Worm (Caenorhabditis elegans): ENCODE results near the gene T25B2.2.

Gene T25B2.2

DNA sequence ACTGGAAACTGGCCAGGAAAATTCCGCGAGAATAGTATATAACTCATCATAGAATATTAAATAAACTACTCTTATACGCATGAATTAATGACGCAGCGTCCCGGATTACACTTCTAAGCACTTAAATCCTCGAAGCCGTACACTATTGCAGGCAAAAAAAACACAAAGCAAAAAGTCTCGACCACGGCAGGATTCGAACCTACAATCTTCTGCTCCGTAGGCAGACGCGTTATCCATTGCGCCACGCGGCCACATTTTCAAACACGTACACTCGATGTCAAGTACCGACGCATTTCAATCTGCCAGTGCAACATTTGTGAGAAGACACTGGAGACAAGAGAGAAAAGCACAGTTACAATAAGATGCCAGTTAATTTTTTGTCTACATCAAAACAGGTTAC is 50.4 kb downstream of the T25B2.2 start (continued):
- TF ChIP-seq madf-3 (GFP tag; IDR thresholded peaks at IDR 0.05), result 0 out of 2 replicates have a peak, but pooled peaks have one; percentile 23
- no peak for TF ChIP-seq snpc-3.4 (tag; optimal IDR thresholded peaks at IDR 0.05)
- TF ChIP-seq dox-1 (GFP tag; IDR thresholded peaks at IDR 0.05), result no peak; the same call in 1 of the 2 replicates
- 0 out of 2 replicates have a peak, but pooled peaks have one; percentile 22 for TF ChIP-seq let-526 (GFP tag; IDR thresholded peaks at IDR 0.05)
- TF ChIP-seq lin-54 (GFP tag; optimal IDR thresholded peaks at IDR 0.05), result peak; percentile 37
- peak; percentile 85 for TF ChIP-seq B0261.1 (tag; optimal IDR thresholded peaks at IDR 0.05)
- TF ChIP-seq bed-1 (GFP tag; IDR thresholded peaks at IDR 0.05), result 0 out of 2 replicates have a peak, but pooled peaks have one; percentile 64
- TF ChIP-seq hsf-1 (GFP tag; IDR thresholded peaks at IDR 0.05), result no peak
- no peak for TF ChIP-seq F37B4.10 (GFP tag; IDR thresholded peaks at IDR 0.05)
- no peak for TF ChIP-seq egl-44 (GFP tag; IDR thresholded peaks at IDR 0.05)
- TF ChIP-seq F10E7.11 (tag; optimal IDR thresholded peaks at IDR 0.05), result no peak
- TF ChIP-seq tbp1 (GFP tag; optimal IDR thresholded peaks at IDR 0.05), result peak; percentile 93
- TF ChIP-seq attf-5 (GFP tag; optimal IDR thresholded peaks at IDR 0.05), result peak; percentile 66
- no peak for TF ChIP-seq hlh-26 (GFP tag; conservative IDR thresholded peaks at IDR 0.05)
- no peak for TF ChIP-seq nhr-80 (tag; optimal IDR thresholded peaks at IDR 0.05)
- TF ChIP-seq snpc-1.3 (tag; optimal IDR thresholded peaks at IDR 0.05; ENCODE audit: insufficient read depth), result no peak
- peak; percentile 62 for TF ChIP-seq snpc-4 (GFP tag; optimal IDR thresholded peaks at IDR 0.05)
- no peak for TF ChIP-seq snpc-4 (tag; optimal IDR thresholded peaks at IDR 0.05)
- TF ChIP-seq Y95B8A.8 (GFP tag; IDR thresholded peaks at IDR 0.05), result no peak
- no peak for TF ChIP-seq C17E4.6 (GFP tag; IDR thresholded peaks at IDR 0.05)
- TF ChIP-seq ceh-27 (GFP tag; optimal IDR thresholded peaks at IDR 0.05), result peak; percentile 62
- peak; percentile 60 for TF ChIP-seq ZK185.1 (tag; optimal IDR thresholded peaks at IDR 0.05; ENCODE audit: poor library complexity, severe bottlenecking)
- TF ChIP-seq lir-1 (GFP tag; conservative IDR thresholded peaks at IDR 0.05), result no peak
- no peak for TF ChIP-seq bed-2 (GFP tag; IDR thresholded peaks at IDR 0.05)
- TF ChIP-seq F57A8.1 (GFP tag; optimal IDR thresholded peaks at IDR 0.05), result no peak
- TF ChIP-seq repo-1 (tag; optimal IDR thresholded peaks at IDR 0.05), result peak; percentile 9
- no peak for TF ChIP-seq dpff-1 (tag; optimal IDR thresholded peaks at IDR 0.05)
- no peak for TF ChIP-seq ama-1 (optimal IDR thresholded peaks at IDR 0.05)
- TF ChIP-seq ama-1 (GFP tag; optimal IDR thresholded peaks at IDR 0.05), result no peak
- TF ChIP-seq ets-4 (GFP tag; optimal IDR thresholded peaks at IDR 0.05), result peak; percentile 16
- TF ChIP-seq ztf-26 (tag; optimal IDR thresholded peaks at IDR 0.05), result peak; percentile 55
- TF ChIP-seq ceh-58 (GFP tag; IDR thresholded peaks at IDR 0.05), result no peak
- TF ChIP-seq sdz-38 (tag; optimal IDR thresholded peaks at IDR 0.05), result no peak
- no peak for TF ChIP-seq snpc-1.1 (tag; optimal IDR thresholded peaks at IDR 0.05; ENCODE audit: insufficient read depth)
- TF ChIP-seq rpc-1 (optimal IDR thresholded peaks at IDR 0.05), result peak; percentile 83
- TF ChIP-seq rpc-1 (tag; optimal IDR thresholded peaks at IDR 0.05), result peak; percentile 86
- TF ChIP-seq atf-7 (tag; optimal IDR thresholded peaks at IDR 0.05), result no peak
- peak; percentile 68; the same call in 1 of the 2 replicates for TF ChIP-seq Y56A3A.18 (GFP tag; IDR thresholded peaks at IDR 0.05)
- TF ChIP-seq zim-3 (tag; optimal IDR thresholded peaks at IDR 0.05), result peak; percentile 66

DNA sequence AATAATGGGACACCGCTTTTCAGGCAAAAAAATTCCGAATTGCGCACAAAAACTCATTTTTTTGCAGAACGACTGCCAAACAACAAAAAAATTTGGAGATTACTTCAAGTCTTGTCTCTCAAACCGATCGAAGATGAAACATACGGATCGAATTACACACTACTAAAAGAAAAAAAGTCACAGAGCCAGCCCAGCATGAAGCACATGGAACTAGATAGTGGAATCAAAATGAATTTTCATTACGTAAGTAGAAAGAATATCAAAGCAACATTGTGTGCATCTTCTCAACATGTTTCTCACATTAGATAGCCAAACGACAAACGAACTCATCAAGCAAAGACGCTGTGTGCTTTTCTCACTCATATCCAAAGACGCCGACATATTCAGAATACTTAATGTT is 51.7 kb downstream of the T25B2.2 start:
- TF ChIP-seq F33H1.4 (GFP tag; IDR thresholded peaks at IDR 0.05) (no peak), nhr-120 (GFP tag; IDR thresholded peaks at IDR 0.05) (no peak)

Data from whole organism, young adult.